Fruit fly (Drosophila melanogaster) S2 (cell line): Measurements from ENCODE around the gene COX5A.

ENCODE experiments used
- CG8478 ChIP-seq: fragments of >200 bp; optimal IDR thresholded peaks from 2 replicates; lab custom pipeline; 2018
- CTCF ChIP-seq, 2 experiments: fragments of >200 bp; optimal IDR thresholded peaks; 2 replicates each; lab custom pipeline; 2018

DNA sequence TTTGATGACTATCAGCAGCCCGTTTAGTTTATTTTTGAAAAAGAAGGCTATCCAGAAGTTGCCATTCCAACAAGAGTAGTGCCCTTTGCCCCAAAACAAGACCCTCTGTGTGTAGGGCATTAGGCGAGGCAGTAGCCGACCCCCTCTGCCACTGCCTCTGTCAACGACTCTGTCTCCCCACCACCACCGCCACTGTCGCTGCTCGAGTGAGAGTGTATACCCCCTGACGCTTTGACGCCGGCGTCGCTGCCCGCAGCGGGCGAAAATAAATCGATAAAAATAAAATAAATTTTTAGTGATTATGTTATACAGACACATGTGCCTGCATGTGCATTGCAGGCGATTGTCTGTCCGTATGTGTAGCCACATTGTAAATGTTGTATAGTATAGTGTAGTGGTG, 42.1 kb upstream of the COX5A start:
- no peak for TF ChIP-seq CG8478 (lab: Kevin White, UChicago)
- no peak for TF ChIP-seq CTCF (optimal IDR thresholded peaks at IDR 0.05; lab: Kevin White, UChicago)
